Worm (Caenorhabditis elegans) whole organism, L2 larva: Measurements from ENCODE around the gene pfk-1.2.

Source experiments
- F13H6.1 ChIP-seq: sonication (generic microtip); optimal IDR thresholded peaks from 2 replicates; lab custom pipeline; 2016; ENCODE audit warnings: missing genetic modification characterization, missing compliant biosample characterization
- aly-2 ChIP-seq: fragments of 150-350 bp; optimal IDR thresholded peaks from 2 replicates; lab custom pipeline; 2014; ENCODE audit warnings: missing biosample characterization, missing genetic modification characterization
- ceh-82 ChIP-seq: fragments of 150-350 bp; optimal IDR thresholded peaks from 2 replicates; lab custom pipeline; 2014; ENCODE audit warnings: missing biosample characterization, missing genetic modification characterization
- lin-13 ChIP-seq: fragments of 150-350 bp; optimal IDR thresholded peaks from 2 replicates; lab custom pipeline; 2014; ENCODE audit warnings: missing biosample characterization, missing genetic modification reagents, missing genetic modification characterization
- lin-39 ChIP-seq: fragments of 150-350 bp; optimal IDR thresholded peaks from 2 replicates; lab custom pipeline; 2014; ENCODE audit warnings: missing biosample characterization, missing genetic modification reagents, missing genetic modification characterization
- lsy-2 ChIP-seq, 2 experiments: fragments of 150-350 bp in 1 of 2; sonication (generic microtip) in 1 of 2; optimal IDR thresholded peaks; 2 replicates each; lab custom pipeline; 2014 to 2017; ENCODE audit warnings: missing biosample characterization in 2 of 2, missing genetic modification characterization in 2 of 2
- mdl-1 ChIP-seq, 2 experiments: fragments of 150-350 bp in 1 of 2; sonication (generic microtip) in 1 of 2; optimal IDR thresholded peaks; 2 replicates each; lab custom pipeline; 2017; ENCODE audit warnings: missing biosample characterization in 2 of 2, missing genetic modification characterization in 2 of 2
- unc-62 ChIP-seq: fragments of 150-350 bp; optimal IDR thresholded peaks from 2 replicates; lab custom pipeline; 2014; ENCODE audit warnings: missing biosample characterization, missing genetic modification reagents, missing genetic modification characterization

- TF ChIP-seq lin-39 (tag; lab: Kevin White, UChicago) (no peak), ceh-82 (tag; lab: Kevin White, UChicago) (no peak), unc-62 (GFP tag; lab: Kevin White, UChicago) (no peak), lin-13 (no peak), lsy-2 (tag; optimal IDR thresholded peaks at IDR 0.05; lab: Kevin White, UChicago) (peak; percentile 68 to 80), mdl-1 (tag; optimal IDR thresholded peaks at IDR 0.05; lab: Kevin White, UChicago) (no peak), aly-2 (tag; lab: Kevin White, UChicago) (no peak), F13H6.1 (peak; percentile 38)
These were observed 18.0 kb upstream of the pfk-1.2 start, which contains the start of gene eif-2Bdelta for ce11 chrV:9513590-9513989.
